Worm (Caenorhabditis elegans) whole organism, L4 larva: ENCODE measurements around the gene R10D12.8.

Experiments
- D1046.2 ChIP-seq: fragments of 200-800 bp; sonication (Bioruptor generic); IDR thresholded peaks from 2 replicates; pipeline ENCODE4 v1.3.6; 2022; ENCODE audit warnings: missing genetic modification characterization, missing compliant biosample characterization
- F26F4.8 ChIP-seq: fragments of 200-800 bp; sonication (Bioruptor generic); conservative IDR thresholded peaks from 2 replicates; pipeline ENCODE4 v1.3.6; 2022; ENCODE audit warnings: missing genetic modification characterization, missing compliant biosample characterization
- T26A8.4 ChIP-seq: fragments of 200-800 bp; sonication (Bioruptor generic); IDR thresholded peaks from 2 replicates; pipeline ENCODE4 v1.3.6; 2022; ENCODE audit warnings: missing genetic modification characterization, missing compliant biosample characterization
- Y5F2A.4 ChIP-seq: fragments of 200-800 bp; sonication (Bioruptor generic); optimal IDR thresholded peaks from 2 replicates; lab custom pipeline; 2018; ENCODE audit warnings: mild to moderate bottlenecking, missing genetic modification characterization, missing compliant biosample characterization
- ZK546.5 ChIP-seq, 2 experiments: sonication (generic microtip); optimal IDR thresholded peaks; 2 replicates each; lab custom pipeline; 2017; ENCODE audit warnings: missing biosample characterization in 2 of 2, missing genetic modification characterization in 2 of 2
- aly-2 ChIP-seq: sonication (generic microtip); optimal IDR thresholded peaks from 2 replicates; lab custom pipeline; 2018; ENCODE audit warnings: missing biosample characterization, missing genetic modification characterization
- ama-1 ChIP-seq: fragments of 150-350 bp; optimal IDR thresholded peaks from 2 replicates; lab custom pipeline; 2014; ENCODE audit warnings: inconsistent platforms, mixed read lengths
- arid-1 ChIP-seq: fragments of 200-800 bp; sonication (Bioruptor generic); conservative IDR thresholded peaks from 2 replicates; pipeline ENCODE4 v1.3.6; 2022; ENCODE audit warnings: missing genetic modification reagents, missing genetic modification characterization, missing compliant biosample characterization
- ceh-28 ChIP-seq: fragments of 150-350 bp; optimal IDR thresholded peaks from 2 replicates; lab custom pipeline; 2014; ENCODE audit warnings: missing biosample characterization, missing genetic modification reagents, missing genetic modification characterization
- ceh-32 ChIP-seq: sonication (generic microtip); optimal IDR thresholded peaks from 2 replicates; lab custom pipeline; 2016; ENCODE audit warnings: mild to moderate bottlenecking, missing genetic modification characterization, missing compliant biosample characterization; ENCODE audit not compliant: poor library complexity
- ces-1 ChIP-seq: fragments of 150-350 bp; sonication (generic microtip); optimal IDR thresholded peaks from 4 replicates; lab custom pipeline; 2014; ENCODE audit warnings: missing biosample characterization, missing genetic modification reagents, missing genetic modification characterization
- daf-16 ChIP-seq, 3 experiments: sonication (generic microtip); optimal IDR thresholded peaks; 2 replicates each; lab custom pipeline; 2016 to 2017; ENCODE audit warnings: missing genetic modification characterization in 3 of 3, missing genetic modification reagents in 3 of 3, mild to moderate bottlenecking in 2 of 3, missing compliant biosample characterization in 2 of 3, missing biosample characterization in 1 of 3, moderate library complexity in 1 of 3
- daf-8 ChIP-seq: fragments of 200-800 bp; sonication (Bioruptor generic); IDR thresholded peaks from 2 replicates; pipeline ENCODE4 v1.3.6; 2022; ENCODE audit warnings: missing genetic modification characterization, missing compliant biosample characterization
- dmd-6 ChIP-seq: fragments of 200-800 bp; sonication (Bioruptor generic); IDR thresholded peaks from 2 replicates; pipeline ENCODE4 v1.3.6; 2022; ENCODE audit warnings: missing genetic modification reagents, missing genetic modification characterization, missing compliant biosample characterization
- dmd-9 ChIP-seq: fragments of 200-800 bp; sonication (Bioruptor generic); IDR thresholded peaks from 2 replicates; pipeline ENCODE4 v1.3.6; 2022; ENCODE audit warnings: missing genetic modification reagents, missing genetic modification characterization, missing compliant biosample characterization
- dpl-1 ChIP-seq: fragments of 150-350 bp; optimal IDR thresholded peaks from 2 replicates; lab custom pipeline; 2014; ENCODE audit warnings: missing biosample characterization, missing genetic modification reagents, missing genetic modification characterization
- duxl-1 ChIP-seq: sonication (generic microtip); optimal IDR thresholded peaks from 2 replicates; lab custom pipeline; 2016; ENCODE audit warnings: mild to moderate bottlenecking, missing genetic modification characterization, moderate library complexity, missing compliant biosample characterization; ENCODE audit not compliant: poor library complexity
- dve-1 ChIP-seq: sonication (generic microtip); optimal IDR thresholded peaks from 2 replicates; lab custom pipeline; 2017; ENCODE audit warnings: antibody characterized with exemption, mild to moderate bottlenecking, missing genetic modification characterization, missing compliant biosample characterization; ENCODE audit not compliant: insufficient read depth
- egl-43 ChIP-seq: fragments of 200-800 bp; sonication (Bioruptor generic); IDR thresholded peaks from 2 replicates; pipeline ENCODE4 v1.3.6; 2022; ENCODE audit warnings: missing genetic modification reagents, missing genetic modification characterization, missing compliant biosample characterization
- fkh-10 ChIP-seq: fragments of 150-350 bp; optimal IDR thresholded peaks from 2 replicates; lab custom pipeline; 2014; ENCODE audit warnings: missing biosample characterization, missing genetic modification reagents, missing genetic modification characterization
- hif-1 ChIP-seq, 2 experiments: sonication (generic microtip); optimal IDR thresholded peaks; 2 replicates each; lab custom pipeline; 2016 to 2017; ENCODE audit warnings: missing compliant biosample characterization in 2 of 2, missing genetic modification characterization in 2 of 2, missing genetic modification reagents in 2 of 2, missing genotype in 2 of 2, mild to moderate bottlenecking in 1 of 2
- hlh-11 ChIP-seq: fragments of 200-800 bp; sonication (Bioruptor generic); optimal IDR thresholded peaks from 2 replicates; lab custom pipeline; 2018; ENCODE audit warnings: mild to moderate bottlenecking, missing genetic modification characterization, missing compliant biosample characterization
- hmg-1.1 ChIP-seq: fragments of 200-800 bp; sonication (Bioruptor generic); IDR thresholded peaks from 2 replicates; pipeline ENCODE4 v1.3.6; 2022; ENCODE audit warnings: missing genetic modification reagents, missing genetic modification characterization, missing compliant biosample characterization
- lin-38 ChIP-seq: fragments of 200-800 bp; sonication (Bioruptor generic); IDR thresholded peaks from 2 replicates; pipeline ENCODE4 v1.3.6; 2022; ENCODE audit warnings: missing genetic modification reagents, missing genetic modification characterization, missing compliant biosample characterization
- lin-39 ChIP-seq: fragments of 150-350 bp; optimal IDR thresholded peaks from 2 replicates; lab custom pipeline; 2014; ENCODE audit warnings: missing biosample characterization, missing genetic modification reagents, missing genetic modification characterization
- lir-3 ChIP-seq: sonication (generic microtip); optimal IDR thresholded peaks from 2 replicates; lab custom pipeline; 2016; ENCODE audit warnings: mild to moderate bottlenecking, missing genetic modification characterization, missing compliant biosample characterization
- madf-5 ChIP-seq, 2 experiments: fragments of 200-800 bp; sonication (Bioruptor generic); IDR thresholded peaks; 2 replicates each; pipeline ENCODE4 v1.3.6; 2022; ENCODE audit warnings: missing compliant biosample characterization in 2 of 2, missing genetic modification characterization in 2 of 2
- madf-9 ChIP-seq: fragments of 200-800 bp; sonication (Bioruptor generic); conservative IDR thresholded peaks from 2 replicates; pipeline ENCODE4 v1.3.6; 2022; ENCODE audit warnings: missing genetic modification reagents, missing genetic modification characterization, missing compliant biosample characterization
- mdt-29 ChIP-seq: fragments of 200-800 bp; sonication (Bioruptor generic); IDR thresholded peaks from 2 replicates; pipeline ENCODE4 v1.3.6; 2022; ENCODE audit warnings: missing genetic modification reagents, missing genetic modification characterization, missing compliant biosample characterization
- mxl-2 ChIP-seq: fragments of 200-800 bp; sonication (Bioruptor generic); conservative IDR thresholded peaks from 2 replicates; pipeline ENCODE4 v1.3.6; 2022; ENCODE audit warnings: missing genetic modification reagents, missing genetic modification characterization, missing compliant biosample characterization
- nhr-102 ChIP-seq: sonication (generic microtip); optimal IDR thresholded peaks from 2 replicates; lab custom pipeline; 2016; ENCODE audit warnings: mild to moderate bottlenecking, missing genetic modification characterization, moderate library complexity, missing compliant biosample characterization
- nhr-237 ChIP-seq: sonication (generic microtip); optimal IDR thresholded peaks from 2 replicates; lab custom pipeline; 2017; ENCODE audit warnings: missing biosample characterization, missing genetic modification characterization
- nhr-25 ChIP-seq: sonication (generic microtip); optimal IDR thresholded peaks from 2 replicates; lab custom pipeline; 2017; ENCODE audit warnings: missing genetic modification characterization, mild to moderate bottlenecking, missing compliant biosample characterization, antibody characterized with exemption, moderate library complexity, borderline replicate concordance; ENCODE audit not compliant: insufficient read depth
- nhr-42 ChIP-seq: fragments of 200-800 bp; sonication (Bioruptor generic); IDR thresholded peaks from 2 replicates; pipeline ENCODE4 v1.3.6; 2022; ENCODE audit warnings: missing genetic modification characterization, missing compliant biosample characterization
- pqm-1 ChIP-seq: sonication (generic microtip); optimal IDR thresholded peaks from 2 replicates; lab custom pipeline; 2017; ENCODE audit warnings: missing biosample characterization, missing genetic modification characterization
- rbr-2 ChIP-seq: sonication (generic microtip); optimal IDR thresholded peaks from 2 replicates; lab custom pipeline; 2016; ENCODE audit warnings: missing genotype, missing genetic modification characterization, missing compliant biosample characterization
- saeg-2 ChIP-seq: fragments of 200-800 bp; sonication (Bioruptor generic); IDR thresholded peaks from 2 replicates; pipeline ENCODE4 v1.3.6; 2022; ENCODE audit warnings: missing genetic modification reagents, missing genetic modification characterization, missing compliant biosample characterization
- snpc-1.2 ChIP-seq: fragments of 200-800 bp; sonication (Bioruptor generic); IDR thresholded peaks from 2 replicates; pipeline ENCODE4 v1.3.6; 2022; ENCODE audit warnings: missing genetic modification reagents, missing genetic modification characterization, missing compliant biosample characterization
- tag-97 ChIP-seq: fragments of 200-800 bp; sonication (Bioruptor generic); IDR thresholded peaks from 2 replicates; pipeline ENCODE4 v1.3.6; 2022; ENCODE audit warnings: missing genetic modification characterization, missing compliant biosample characterization
- tra-1 ChIP-seq: fragments of 200-800 bp; sonication (Bioruptor generic); IDR thresholded peaks from 2 replicates; pipeline ENCODE4 v1.3.6; 2022; ENCODE audit warnings: missing genetic modification reagents, missing genetic modification characterization, missing compliant biosample characterization
- unc-62 ChIP-seq, 3 experiments: fragments of 150-350 bp in 1 of 3; sonication (generic microtip); optimal IDR thresholded peaks in 2 of 3; peaks in 1 of 3; 1 replicate in 1 of 3; 2 replicates in 2 of 3; lab custom pipeline; 2014 to 2017; ENCODE audit warnings: missing biosample characterization in 3 of 3, missing genetic modification characterization in 3 of 3, missing genetic modification reagents in 3 of 3, missing genotype in 1 of 3
- vab-7 ChIP-seq: fragments of 200-800 bp; sonication (Bioruptor generic); IDR thresholded peaks from 2 replicates; pipeline ENCODE4 v1.3.6; 2022; ENCODE audit warnings: missing genetic modification reagents, missing genetic modification characterization, missing compliant biosample characterization
- zip-11 ChIP-seq: fragments of 200-800 bp; sonication (Bioruptor generic); IDR thresholded peaks from 2 replicates; pipeline ENCODE4 v1.3.6; 2022; ENCODE audit warnings: missing genetic modification characterization, missing compliant biosample characterization
- ztf-11 ChIP-seq: fragments of 150-350 bp; optimal IDR thresholded peaks from 2 replicates; lab custom pipeline; 2014; ENCODE audit warnings: missing biosample characterization, missing genetic modification characterization

The R10D12.8 gene

ce11 chrV:13918341-13918740, 34.8 kb downstream of the R10D12.8 start, which contains the start of gene str-250 (continued):
- TF ChIP-seq unc-62 (GFP tag; optimal IDR thresholded peaks at IDR 0.05 in 1 of 2; lab: Kevin White, UChicago) (no peak), unc-62 (tag; optimal IDR thresholded peaks at IDR 0.05; lab: Kevin White, UChicago) (no peak)

- TF ChIP-seq dmd-9 (GFP tag; lab: Robert Waterston, UW) (no peak), saeg-2 (no peak), lin-38 (GFP tag; lab: Robert Waterston, UW) (no peak), zip-11 (GFP tag; lab: Robert Waterston, UW) (no peak), F26F4.8 (GFP tag; lab: Robert Waterston, UW) (no peak), ces-1 (GFP tag; lab: Kevin White, UChicago) (no peak), ZK546.5 (tag; optimal IDR thresholded peaks at IDR 0.05; lab: Kevin White, UChicago) (no peak), hlh-11 (no peak), nhr-237 (no peak), dpl-1 (GFP tag; lab: Kevin White, UChicago) (no peak), hif-1 (tag; optimal IDR thresholded peaks at IDR 0.05; lab: Kevin White, UChicago) (no peak), vab-7 (GFP tag; lab: Robert Waterston, UW) (no peak), egl-43 (no peak), snpc-1.2 (GFP tag; lab: Robert Waterston, UW) (no peak), lin-39 (tag; lab: Kevin White, UChicago) (no peak), dmd-6 (GFP tag; lab: Robert Waterston, UW) (no peak), ceh-28 (tag; lab: Kevin White, UChicago) (no peak), mxl-2 (GFP tag; lab: Robert Waterston, UW) (no peak)
These were observed 36.9 kb downstream of the R10D12.8 start, which contains the start of gene str-252 for ce11 chrV:13916196-13916595. str-252 (plus strand) TSS chrV:13916496.

ce11 chrV:13915390-13915789, 37.7 kb downstream of the R10D12.8 start, which contains the start of gene gcy-32:
gcy-32 (minus strand) TSS chrV:13915490.
- TF ChIP-seq nhr-42 (GFP tag; lab: Robert Waterston, UW) (no peak), ceh-32 (tag; lab: Kevin White, UChicago) (no peak), duxl-1 (no peak), hmg-1.1 (GFP tag; lab: Robert Waterston, UW) (no peak), hlh-11 (no peak), madf-9 (GFP tag; lab: Robert Waterston, UW) (no peak), ces-1 (GFP tag; lab: Kevin White, UChicago) (no peak), daf-8 (GFP tag; lab: Robert Waterston, UW) (no peak), mxl-2 (GFP tag; lab: Robert Waterston, UW) (no peak), lin-39 (tag; lab: Kevin White, UChicago) (no peak), rbr-2 (tag; lab: Kevin White, UChicago) (no peak), nhr-237 (no peak), Y5F2A.4 (no peak), ztf-11 (no peak), aly-2 (tag; lab: Kevin White, UChicago) (no peak)

ce11 chrV:13909400-13909799, 43.7 kb downstream of the R10D12.8 start, which contains the start of gene C06B3.7:
C06B3.7 (plus strand) TSS chrV:13909686.
- TF ChIP-seq T26A8.4 (GFP tag; lab: Robert Waterston, UW): 0 out of 2 replicates have a peak, but pooled peaks have one; percentile 29
- TF ChIP-seq dve-1: peak; percentile 95
- TF ChIP-seq daf-8 (GFP tag; lab: Robert Waterston, UW): no peak
- no peak for TF ChIP-seq ceh-32 (tag; lab: Kevin White, UChicago)
- TF ChIP-seq fkh-10: no peak
- no peak for TF ChIP-seq madf-5 (GFP tag; IDR thresholded peaks at IDR 0.05; lab: Robert Waterston, UW)
- TF ChIP-seq pqm-1 (tag; lab: Kevin White, UChicago): peak; percentile 57
- TF ChIP-seq daf-16 (GFP tag; optimal IDR thresholded peaks at IDR 0.05; lab: Kevin White, UChicago): peak; percentile 51 to 83
- peak; percentile 99 for TF ChIP-seq daf-16 (tag; optimal IDR thresholded peaks at IDR 0.05; lab: Kevin White, UChicago)
- peak in 1 of 2 experiments; percentile 71 for TF ChIP-seq hif-1 (tag; optimal IDR thresholded peaks at IDR 0.05; lab: Kevin White, UChicago)
- peak; percentile 78 for TF ChIP-seq mdt-29 (GFP tag; lab: Robert Waterston, UW)
- TF ChIP-seq ztf-11: no peak
- TF ChIP-seq lin-38 (GFP tag; lab: Robert Waterston, UW): no peak
- no peak for TF ChIP-seq lir-3 (tag; lab: Kevin White, UChicago)
- peak; percentile 81 for TF ChIP-seq ama-1 (lab: Kevin White, UChicago)
- peak; percentile 57 for TF ChIP-seq nhr-102 (tag; lab: Kevin White, UChicago)
- TF ChIP-seq arid-1 (GFP tag; lab: Robert Waterston, UW): no peak
- peak; percentile 52 for TF ChIP-seq nhr-25 (tag; lab: Kevin White, UChicago)
- no peak for TF ChIP-seq D1046.2 (GFP tag; lab: Robert Waterston, UW)
- no peak for TF ChIP-seq tag-97 (GFP tag; lab: Robert Waterston, UW)
- TF ChIP-seq tra-1 (GFP tag; lab: Robert Waterston, UW): peak; percentile 62; the same call in 1 of the 2 replicates
